Fruit fly (Drosophila melanogaster) whole organism, embryonic: ENCODE data around the gene CG43895.

ENCODE experiments used
- Atf6 ChIP-seq: fragments of 200-800 bp; sonication (Bioruptor generic); IDR thresholded peaks from 2 replicates; pipeline ENCODE4 v1.3.6; 2022; ENCODE audit warnings: missing biosample characterization, missing genetic modification characterization
- CG10462 ChIP-seq: fragments of 200-800 bp; sonication (Bioruptor generic); optimal IDR thresholded peaks from 2 replicates; lab custom pipeline; 2016; ENCODE audit warnings: missing biosample characterization, missing genetic modification characterization
- CG12299 ChIP-seq: fragments of 200-800 bp; sonication (Bioruptor generic); optimal IDR thresholded peaks from 2 replicates; lab custom pipeline; 2018; ENCODE audit warnings: missing biosample characterization, mild to moderate bottlenecking, missing genetic modification characterization
- CG13123 ChIP-seq: fragments of 200-800 bp; sonication (Bioruptor generic); optimal IDR thresholded peaks from 2 replicates; lab custom pipeline; 2016; ENCODE audit warnings: missing biosample characterization, missing genetic modification characterization
- CG13287 ChIP-seq: fragments of 200-800 bp; sonication (Bioruptor generic); IDR thresholded peaks from 2 replicates; pipeline ENCODE4 v1.3.6; 2022; ENCODE audit warnings: missing biosample characterization, missing genetic modification characterization; ENCODE audit not compliant: partially characterized antibody
- CG13775 ChIP-seq: fragments of 200-800 bp; sonication (Bioruptor generic); optimal IDR thresholded peaks from 3 replicates; lab custom pipeline; 2017; ENCODE audit warnings: missing biosample characterization, mild to moderate bottlenecking, missing genetic modification characterization
- CG15073 ChIP-seq: fragments of 200-800 bp; sonication (Bioruptor generic); optimal IDR thresholded peaks from 2 replicates; lab custom pipeline; 2016; ENCODE audit warnings: missing biosample characterization, missing genetic modification characterization
- CG16813 ChIP-seq: fragments of 200-800 bp; sonication (Bioruptor generic); IDR thresholded peaks from 3 replicates; pipeline ENCODE4 v1.3.6; 2022; ENCODE audit warnings: missing biosample characterization, missing genetic modification characterization; ENCODE audit not compliant: partially characterized antibody
- CG2116 ChIP-seq: fragments of 200-800 bp; sonication (Bioruptor generic); optimal IDR thresholded peaks from 3 replicates; lab custom pipeline; 2018; ENCODE audit warnings: missing biosample characterization, mild to moderate bottlenecking, missing genetic modification characterization
- CG30020 ChIP-seq: fragments of 200-800 bp; optimal IDR thresholded peaks from 2 replicates; lab custom pipeline; 2019; ENCODE audit warnings: missing biosample characterization, mild to moderate bottlenecking, missing genetic modification characterization, moderate library complexity
- CG3847 ChIP-seq: fragments of 200-800 bp; sonication (Bioruptor generic); IDR thresholded peaks from 2 replicates; pipeline ENCODE4 v1.3.6; 2022; ENCODE audit warnings: missing biosample characterization, missing genetic modification characterization
- CG4360 ChIP-seq: fragments of 200-800 bp; sonication (Bioruptor generic); IDR thresholded peaks from 2 replicates; pipeline ENCODE4 v1.3.6; 2022; ENCODE audit warnings: missing biosample characterization, missing genetic modification characterization
- CG4707 ChIP-seq: fragments of 200-800 bp; sonication (Bioruptor generic); optimal IDR thresholded peaks from 2 replicates; lab custom pipeline; 2018; ENCODE audit warnings: missing biosample characterization, mild to moderate bottlenecking, missing genetic modification characterization, moderate library complexity
- CG6813 ChIP-seq: fragments of 200-800 bp; sonication (Bioruptor generic); optimal IDR thresholded peaks from 2 replicates; lab custom pipeline; 2017; ENCODE audit warnings: missing biosample characterization, missing genetic modification characterization, mild to moderate bottlenecking, moderate library complexity, missing genetic modification reagents
- CG8290 ChIP-seq, 3 experiments: fragments of 200-800 bp; sonication (Bioruptor generic); optimal IDR thresholded peaks; 2 replicates each; lab custom pipeline; 2016 to 2019; ENCODE audit warnings: missing biosample characterization in 3 of 3, missing genetic modification characterization in 3 of 3, mild to moderate bottlenecking in 2 of 3, moderate library complexity in 1 of 3
- CrebB ChIP-seq: fragments of 200-800 bp; sonication (Bioruptor generic); optimal IDR thresholded peaks from 3 replicates; lab custom pipeline; 2018; ENCODE audit warnings: missing biosample characterization, mild to moderate bottlenecking, missing genetic modification characterization
- MTF-1 ChIP-seq: fragments of 200-800 bp; sonication (Bioruptor generic); optimal IDR thresholded peaks from 2 replicates; lab custom pipeline; 2018; ENCODE audit warnings: missing biosample characterization, mild to moderate bottlenecking, missing genetic modification characterization, borderline replicate concordance
- Med ChIP-seq: fragments of 200-800 bp; sonication (Bioruptor generic); peaks from one replicate; lab custom pipeline; 2016; ENCODE audit warnings: missing biosample characterization, missing genetic modification characterization, mild to moderate bottlenecking, inconsistent platforms, moderate library complexity
- Rfx ChIP-seq: fragments of 200-800 bp; sonication (Bioruptor generic); IDR thresholded peaks from 2 replicates; pipeline ENCODE4 v1.3.6; 2022; ENCODE audit warnings: missing biosample characterization, missing genetic modification characterization
- Side ChIP-seq: fragments of 200-800 bp; sonication (Bioruptor generic); optimal IDR thresholded peaks from 2 replicates; lab custom pipeline; 2016; ENCODE audit warnings: missing biosample characterization, missing genetic modification characterization
- Usf ChIP-seq: fragments of 200-800 bp; sonication (Bioruptor generic); optimal IDR thresholded peaks from 2 replicates; lab custom pipeline; 2017; ENCODE audit warnings: missing genotype, missing biosample characterization, missing genetic modification characterization
- YL-1 ChIP-seq: fragments of 200-800 bp; sonication (Bioruptor generic); optimal IDR thresholded peaks from 3 replicates; lab custom pipeline; 2017; ENCODE audit warnings: missing biosample characterization, mild to moderate bottlenecking, missing genetic modification characterization
- ara ChIP-seq: fragments of 200-800 bp; sonication (Bioruptor generic); IDR thresholded peaks from 2 replicates; pipeline ENCODE4 v1.3.6; 2022; ENCODE audit warnings: missing biosample characterization, missing genetic modification characterization
- bab2 ChIP-seq: fragments of 200-800 bp; sonication (Bioruptor generic); optimal IDR thresholded peaks from 2 replicates; lab custom pipeline; 2016; ENCODE audit warnings: missing biosample characterization, missing genetic modification characterization
- caup ChIP-seq: fragments of 200-800 bp; sonication (Bioruptor generic); optimal IDR thresholded peaks from 3 replicates; lab custom pipeline; 2017; ENCODE audit warnings: missing biosample characterization, mild to moderate bottlenecking, missing genetic modification characterization, moderate library complexity; ENCODE audit not compliant: severe bottlenecking
- chinmo ChIP-seq: fragments of 200-800 bp; sonication (Bioruptor generic); IDR thresholded peaks from 4 replicates; pipeline ENCODE4 v1.3.6; 2022; ENCODE audit warnings: missing biosample characterization, missing genetic modification characterization; ENCODE audit not compliant: partially characterized antibody
- chm ChIP-seq: fragments of 200-800 bp; sonication (Bioruptor generic); IDR thresholded peaks from 2 replicates; pipeline ENCODE4 v1.3.6; 2022; ENCODE audit warnings: missing biosample characterization, missing genetic modification characterization
- crp ChIP-seq, 2 experiments: fragments of 200-800 bp; sonication (Bioruptor generic); optimal IDR thresholded peaks; 2 replicates in 1 of 2; 3 replicates in 1 of 2; lab custom pipeline; 2017; ENCODE audit warnings: missing biosample characterization in 2 of 2, missing genetic modification characterization in 2 of 2, mild to moderate bottlenecking in 1 of 2, moderate library complexity in 1 of 2
- dan ChIP-seq: fragments of 200-800 bp; sonication (Bioruptor generic); IDR thresholded peaks from 2 replicates; pipeline ENCODE4 v1.3.6; 2022; ENCODE audit warnings: missing biosample characterization, missing genetic modification characterization
- danr ChIP-seq: fragments of 200-800 bp; sonication (Bioruptor generic); IDR thresholded peaks from 2 replicates; pipeline ENCODE4 v1.3.6; 2022; ENCODE audit warnings: missing biosample characterization, missing genetic modification characterization
- gcm2 ChIP-seq: fragments of 200-800 bp; sonication (Bioruptor generic); optimal IDR thresholded peaks from 2 replicates; lab custom pipeline; 2016; ENCODE audit warnings: missing biosample characterization, missing genetic modification characterization
- gfzf ChIP-seq: fragments of 200-800 bp; sonication (Bioruptor generic); optimal IDR thresholded peaks from 2 replicates; lab custom pipeline; 2016; ENCODE audit warnings: missing biosample characterization, mild to moderate bottlenecking, missing genetic modification characterization, moderate library complexity
- kah ChIP-seq: fragments of 200-800 bp; sonication (Bioruptor generic); optimal IDR thresholded peaks from 2 replicates; lab custom pipeline; 2018; ENCODE audit warnings: missing biosample characterization, mild to moderate bottlenecking, missing genetic modification characterization
- lbe ChIP-seq: fragments of 200-800 bp; sonication (Bioruptor generic); optimal IDR thresholded peaks from 2 replicates; lab custom pipeline; 2016; ENCODE audit warnings: missing biosample characterization, mild to moderate bottlenecking, missing genetic modification characterization
- nerfin-2 ChIP-seq: fragments of 200-800 bp; sonication (Bioruptor generic); IDR thresholded peaks from 2 replicates; pipeline ENCODE4 v1.3.6; 2022; ENCODE audit warnings: missing biosample characterization, missing genetic modification characterization; ENCODE audit not compliant: partially characterized antibody
- onecut ChIP-seq: fragments of 200-800 bp; sonication (Bioruptor generic); IDR thresholded peaks from 2 replicates; pipeline ENCODE4 v1.3.6; 2022; ENCODE audit warnings: missing biosample characterization, missing genetic modification characterization
- pfk ChIP-seq: fragments of 200-800 bp; sonication (Bioruptor generic); optimal IDR thresholded peaks from 2 replicates; lab custom pipeline; 2018; ENCODE audit warnings: missing biosample characterization, mild to moderate bottlenecking, missing genetic modification characterization, moderate library complexity
- prd ChIP-seq, 3 experiments: fragments of >200 bp in 2 of 3; fragments of 200-800 bp in 1 of 3; sonication (Bioruptor generic) in 1 of 3; optimal IDR thresholded peaks in 2 of 3; IDR thresholded peaks in 1 of 3; 2 replicates in 2 of 3; 3 replicates in 1 of 3; pipeline versions ENCODE4 v1.3.6 to Lab custom; 2017 to 2022; ENCODE audit warnings: missing biosample characterization in 1 of 3, missing genetic modification characterization in 1 of 3
- so ChIP-seq: fragments of 200-800 bp; sonication (Bioruptor generic); IDR thresholded peaks from 3 replicates; pipeline ENCODE4 v1.3.6; 2022; ENCODE audit warnings: missing biosample characterization, missing genetic modification characterization
- sob ChIP-seq: fragments of 200-800 bp; sonication (Bioruptor generic); IDR thresholded peaks from 2 replicates; pipeline ENCODE4 v1.3.6; 2022; ENCODE audit warnings: missing biosample characterization, missing genetic modification characterization
- sr ChIP-seq: fragments of 200-800 bp; sonication (Bioruptor generic); IDR thresholded peaks from 3 replicates; pipeline ENCODE4 v1.3.6; 2022; ENCODE audit warnings: missing biosample characterization, missing genetic modification characterization
- ttk ChIP-seq: fragments of 200-800 bp; sonication (Bioruptor generic); IDR thresholded peaks from 2 replicates; pipeline ENCODE4 v2.1.2; 2022; ENCODE audit warnings: missing biosample characterization, missing genetic modification characterization
- tup ChIP-seq: fragments of 200-800 bp; sonication (Bioruptor generic); optimal IDR thresholded peaks from 2 replicates; lab custom pipeline; 2016; ENCODE audit warnings: missing biosample characterization, mild to moderate bottlenecking, missing genetic modification characterization, moderate library complexity
- usp ChIP-seq: fragments of >200 bp; optimal IDR thresholded peaks from 2 replicates; lab custom pipeline; 2017; ENCODE audit warnings: missing biosample characterization, missing genetic modification characterization
- vvl ChIP-seq: fragments of 200-800 bp; sonication (Bioruptor generic); IDR thresholded peaks from 2 replicates; pipeline ENCODE4 v1.3.6; 2022; ENCODE audit warnings: missing biosample characterization, missing genetic modification characterization
- zf30C ChIP-seq: fragments of 200-800 bp; sonication (Bioruptor generic); optimal IDR thresholded peaks from 3 replicates; lab custom pipeline; 2018; ENCODE audit warnings: missing biosample characterization, mild to moderate bottlenecking, missing genetic modification characterization

The CG43895 gene

DNA sequence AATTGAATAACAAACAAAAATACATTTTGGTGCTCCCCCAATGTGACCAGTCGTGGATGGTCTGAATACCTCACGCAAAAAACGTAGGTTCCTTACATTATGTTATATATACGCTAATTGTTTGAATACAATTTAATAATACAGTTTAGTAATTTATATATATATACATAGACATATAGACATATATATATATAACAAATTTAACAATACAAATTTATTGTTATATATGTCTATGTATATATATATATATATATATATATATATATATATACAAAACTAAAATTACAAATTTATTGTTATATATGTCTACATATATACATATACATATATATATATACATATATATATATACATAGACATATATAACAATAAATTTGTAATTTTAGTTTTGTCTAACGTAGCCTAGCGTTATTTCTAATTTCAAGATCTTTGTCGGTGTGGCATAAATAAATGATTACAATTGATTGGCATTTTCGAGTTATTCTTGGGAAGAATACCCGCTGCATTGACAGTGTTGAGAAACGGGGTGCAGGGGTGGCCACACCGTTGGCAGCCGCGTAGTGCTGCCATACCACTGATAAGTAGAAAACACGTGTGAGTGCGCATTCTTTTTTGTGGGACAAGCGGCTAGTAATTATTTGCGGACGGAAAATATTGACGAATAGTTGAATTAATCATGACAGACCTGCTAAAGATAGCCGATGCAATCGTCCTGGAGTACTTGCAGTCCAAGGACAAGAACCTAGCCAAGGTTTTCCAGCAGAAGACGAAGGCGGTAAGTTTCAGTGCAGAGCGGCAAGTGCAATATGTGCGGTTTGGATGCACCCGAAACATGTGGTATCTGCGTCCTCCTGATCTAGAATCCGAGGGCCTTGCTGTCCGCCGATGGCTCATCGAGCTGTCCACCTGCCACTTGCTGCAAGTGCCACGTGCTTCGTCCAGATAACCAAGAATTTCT is 19.0 kb upstream of the CG43895 start, which contains the start of the genes CG7148 and Nopp140 (continued):
- TF ChIP-seq CG8290 (GFP tag; optimal IDR thresholded peaks at IDR 0.05; lab: Kevin White, UChicago) (peak; percentile 32), CG8290 (tag; optimal IDR thresholded peaks at IDR 0.05; lab: Kevin White, UChicago) (peak in 1 of 2 experiments; percentile 94), crp (GFP tag; optimal IDR thresholded peaks at IDR 0.05; lab: Kevin White, UChicago) (peak in 1 of 2 experiments; percentile 62), pfk (GFP tag; lab: Kevin White, UChicago) (peak; percentile 34), dan (GFP tag; lab: Robert Waterston, UW) (no peak), lbe (GFP tag; lab: Kevin White, UChicago) (peak; percentile 18), prd (optimal IDR thresholded peaks at IDR 0.05; lab: Kevin White, UChicago) (no peak), prd (GFP tag; IDR thresholded peaks at IDR 0.05; lab: Robert Waterston, UW) (peak; percentile 69), CG4360 (GFP tag; lab: Robert Waterston, UW) (peak; percentile 7; the same call in 1 of the 2 replicates), MTF-1 (GFP tag; lab: Kevin White, UChicago) (peak; percentile 40), tup (peak; percentile 35), CG12299 (tag; lab: Kevin White, UChicago) (no peak), CG6813 (peak; percentile 50), CG4707 (GFP tag; lab: Kevin White, UChicago) (peak; percentile 16), CG30020 (tag; lab: Kevin White, UChicago) (peak; percentile 74), zf30C (GFP tag; lab: Kevin White, UChicago) (no peak), vvl (GFP tag; lab: Robert Waterston, UW) (peak; percentile 74), CG3847 (GFP tag; lab: Robert Waterston, UW) (peak; percentile 91), Atf6 (peak; percentile 52; the same call in 1 of the 2 replicates), Side (GFP tag; lab: Kevin White, UChicago) (peak; percentile 62), gfzf (GFP tag; lab: Kevin White, UChicago) (peak; percentile 46), onecut (GFP tag; lab: Robert Waterston, UW) (peak; percentile 58), YL-1 (GFP tag; lab: Kevin White, UChicago) (peak; percentile 93), bab2 (GFP tag; lab: Kevin White, UChicago) (peak; percentile 45), chinmo (GFP tag; lab: Robert Waterston, UW) (peak; percentile 78; the same call in 1 of the 4 replicates), CG13123 (GFP tag; lab: Kevin White, UChicago) (peak; percentile 9), Rfx (GFP tag; lab: Robert Waterston, UW) (peak; percentile 91), Usf (peak; percentile 42), chm (peak; percentile 76), CG16813 (GFP tag; lab: Robert Waterston, UW) (peak; percentile 40; the same call in 1 of the 3 replicates), danr (no peak), Med (GFP tag; lab: Kevin White, UChicago) (peak; percentile 95), sr (GFP tag; lab: Robert Waterston, UW) (peak; percentile 8; the same call in 1 of the 3 replicates), gcm2 (GFP tag; lab: Kevin White, UChicago) (no peak), ttk (GFP tag; lab: Robert Waterston, UW) (peak; percentile 51; the same call in 1 of the 2 replicates), CG13287 (GFP tag; lab: Robert Waterston, UW) (peak; percentile 39; the same call in 1 of the 2 replicates), sob (peak; percentile 80), nerfin-2 (GFP tag; lab: Robert Waterston, UW) (no peak), kah (peak; percentile 12), CG15073 (GFP tag; lab: Kevin White, UChicago) (no peak), ara (0 out of 2 replicates have a peak, but pooled peaks have one; percentile 41), CrebB (tag; lab: Kevin White, UChicago) (peak; percentile 47), CG2116 (peak; percentile 53), caup (peak; percentile 71), CG10462 (GFP tag; lab: Kevin White, UChicago) (no peak), CG13775 (GFP tag; lab: Kevin White, UChicago) (peak; percentile 54), usp (no peak), so (GFP tag; lab: Robert Waterston, UW) (0 out of 3 replicates have a peak, but pooled peaks have one; percentile 55)
